Worm (Caenorhabditis elegans) whole organism, late embryonic: ENCODE data around the gene C44C10.5.

ENCODE experiments used
- C08G9.2 ChIP-seq: sonication (generic microtip); optimal IDR thresholded peaks from 2 replicates; lab custom pipeline; 2016; ENCODE audit warnings: mild to moderate bottlenecking, missing genetic modification characterization, moderate library complexity, missing compliant biosample characterization
- F13H6.1 ChIP-seq: sonication (generic microtip); optimal IDR thresholded peaks from 2 replicates; lab custom pipeline; 2016; ENCODE audit warnings: missing genetic modification characterization, missing compliant biosample characterization
- elt-2 ChIP-seq: sonication (generic microtip); optimal IDR thresholded peaks from 2 replicates; lab custom pipeline; 2016; ENCODE audit warnings: missing genetic modification reagents, missing genetic modification characterization, missing compliant biosample characterization
- fkh-10 ChIP-seq: fragments of 150-350 bp; optimal IDR thresholded peaks from 2 replicates; lab custom pipeline; 2014; ENCODE audit warnings: missing biosample characterization, missing genetic modification reagents, missing genetic modification characterization
- hlh-13 ChIP-seq: fragments of 200-800 bp; sonication (Bioruptor generic); optimal IDR thresholded peaks from 2 replicates; lab custom pipeline; 2018; ENCODE audit warnings: mild to moderate bottlenecking, missing genetic modification characterization, missing compliant biosample characterization
- lin-11 ChIP-seq: fragments of 200-800 bp; sonication (Bioruptor generic); optimal IDR thresholded peaks from 2 replicates; lab custom pipeline; 2018; ENCODE audit warnings: mild to moderate bottlenecking, missing genetic modification characterization, missing compliant biosample characterization
- mec-3 ChIP-seq: sonication (generic microtip); optimal IDR thresholded peaks from 2 replicates; lab custom pipeline; 2016; ENCODE audit warnings: borderline replicate concordance, missing genetic modification characterization, missing compliant biosample characterization
- odd-2 ChIP-seq: sonication (generic microtip); optimal IDR thresholded peaks from 2 replicates; lab custom pipeline; 2017; ENCODE audit warnings: antibody characterized with exemption, mild to moderate bottlenecking, missing genetic modification characterization, missing compliant biosample characterization
- pqm-1 ChIP-seq: sonication (generic microtip); optimal IDR thresholded peaks from 2 replicates; lab custom pipeline; 2016; ENCODE audit warnings: missing genetic modification characterization, missing compliant biosample characterization
- sox-4 ChIP-seq: sonication (generic microtip); optimal IDR thresholded peaks from 2 replicates; lab custom pipeline; 2017; ENCODE audit warnings: mild to moderate bottlenecking, missing genetic modification characterization, inconsistent platforms, missing compliant biosample characterization
- tbx-2 ChIP-seq: sonication (generic microtip); optimal IDR thresholded peaks from 2 replicates; lab custom pipeline; 2016; ENCODE audit warnings: missing genetic modification characterization, missing compliant biosample characterization
- tbx-7 ChIP-seq: sonication (generic microtip); optimal IDR thresholded peaks from 2 replicates; lab custom pipeline; 2016; ENCODE audit warnings: missing genotype, missing genetic modification characterization, missing compliant biosample characterization

DNA sequence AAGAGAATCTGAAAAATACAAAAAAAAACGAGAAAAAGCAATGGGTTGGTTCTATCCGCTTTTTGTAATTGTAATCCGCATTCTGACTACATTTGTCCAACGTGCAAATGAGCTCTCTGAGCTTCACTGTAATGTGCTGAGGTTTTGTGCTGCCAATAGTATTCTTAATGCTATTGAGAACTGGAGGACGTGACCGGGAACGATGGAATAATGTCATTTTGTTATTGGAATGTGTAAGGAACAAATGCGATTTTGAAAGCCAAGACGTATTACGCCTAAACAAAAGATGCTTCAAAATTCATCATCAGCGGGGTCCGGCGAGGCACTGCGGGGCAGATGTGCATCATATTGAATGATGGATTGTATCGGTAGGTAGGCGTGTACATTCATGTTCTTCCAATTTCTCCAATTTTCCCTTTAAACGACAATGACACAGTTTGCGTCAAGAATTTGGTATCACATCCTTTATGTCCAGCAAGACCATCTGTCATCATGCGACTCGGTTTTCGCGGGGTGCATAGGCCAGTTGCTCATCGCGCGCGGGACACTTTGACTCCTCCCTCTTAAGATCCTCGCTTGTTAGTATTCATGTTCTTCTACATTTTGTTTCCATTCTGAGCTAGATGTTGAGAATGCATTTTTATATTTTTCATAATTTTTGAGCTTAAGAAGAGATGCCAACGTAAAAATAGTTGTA, 17.1 kb upstream of the C44C10.5 start:
- no peak for TF ChIP-seq hlh-13 (GFP tag; lab: Kevin White, UChicago)
- TF ChIP-seq F13H6.1: no peak
- TF ChIP-seq sox-4 (tag; lab: Kevin White, UChicago): no peak
- TF ChIP-seq tbx-7 (tag; lab: Kevin White, UChicago): no peak
- TF ChIP-seq lin-11 (tag; lab: Kevin White, UChicago): no peak
- TF ChIP-seq elt-2 (tag; lab: Kevin White, UChicago): no peak
- TF ChIP-seq mec-3 (tag; lab: Kevin White, UChicago): no peak
- no peak for TF ChIP-seq fkh-10 (GFP tag; lab: Kevin White, UChicago)
- TF ChIP-seq pqm-1 (tag; lab: Kevin White, UChicago): no peak
- TF ChIP-seq C08G9.2: no peak
- TF ChIP-seq tbx-2 (tag; lab: Kevin White, UChicago): no peak
- TF ChIP-seq odd-2 (tag; lab: Kevin White, UChicago): no peak
